Worm (Caenorhabditis elegans): Measurements from ENCODE around the gene tbx-32.

DNA sequence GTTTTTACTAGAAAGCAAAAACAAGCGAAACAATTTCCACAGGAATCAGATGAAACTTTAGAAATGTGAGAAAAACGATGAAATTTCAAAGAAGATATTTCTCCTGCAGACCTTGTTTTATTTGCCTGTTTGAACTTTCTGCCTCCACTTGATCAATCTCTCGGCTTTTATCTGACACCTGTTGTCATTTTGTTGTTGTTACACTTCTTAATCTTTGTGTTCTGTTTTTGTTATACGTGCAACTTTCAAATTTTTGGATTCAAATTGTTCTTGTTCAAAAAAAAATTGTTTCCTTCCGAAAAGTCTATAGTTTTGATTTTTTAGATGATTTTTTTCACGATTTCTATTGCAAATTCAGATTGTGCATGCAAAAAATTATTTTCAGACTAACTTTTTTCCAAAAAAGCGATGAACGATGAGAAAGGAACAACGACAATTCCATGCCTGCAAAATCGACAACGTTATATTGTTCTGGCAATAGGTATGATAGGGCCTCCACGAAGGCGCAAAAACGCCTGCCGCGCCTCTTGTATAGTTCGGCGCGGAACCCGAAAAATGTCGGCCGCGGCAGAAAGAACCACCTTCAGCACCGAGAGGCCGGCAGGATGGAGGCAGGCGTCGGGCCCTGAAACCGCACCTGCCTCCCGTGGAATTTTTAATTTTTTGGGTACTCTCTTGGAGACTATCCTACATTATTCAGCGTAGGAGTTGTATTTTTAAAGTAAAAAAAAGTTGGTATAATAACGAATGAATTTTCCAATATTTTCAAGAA lies 34.4 kb upstream of the tbx-32 start, which contains the start of gene H11E01.2:
- TF ChIP-seq unc-39 (tag; optimal IDR thresholded peaks at IDR 0.05): no peak
- TF ChIP-seq ztf-11 (tag; optimal IDR thresholded peaks at IDR 0.05): no peak
- no peak for TF ChIP-seq lin-13 (tag; optimal IDR thresholded peaks at IDR 0.05)
- TF ChIP-seq nhr-76 (tag; optimal IDR thresholded peaks at IDR 0.05): no peak
- no peak for TF ChIP-seq elt-3 (tag; optimal IDR thresholded peaks at IDR 0.05)
- TF ChIP-seq drap-1 (GFP tag; optimal IDR thresholded peaks at IDR 0.05): no peak
- no peak for TF ChIP-seq ces-1 (GFP tag; optimal IDR thresholded peaks at IDR 0.05)
- no peak for TF ChIP-seq mls-2 (tag; optimal IDR thresholded peaks at IDR 0.05)
- TF ChIP-seq mab-5 (tag; optimal IDR thresholded peaks at IDR 0.05): no peak
- TF ChIP-seq cnd-1 (tag; optimal IDR thresholded peaks at IDR 0.05): no peak

All from whole organism, mixed stage, embryonic.